Worm (Caenorhabditis elegans): ENCODE results near the gene C17C3.9.

DNA sequence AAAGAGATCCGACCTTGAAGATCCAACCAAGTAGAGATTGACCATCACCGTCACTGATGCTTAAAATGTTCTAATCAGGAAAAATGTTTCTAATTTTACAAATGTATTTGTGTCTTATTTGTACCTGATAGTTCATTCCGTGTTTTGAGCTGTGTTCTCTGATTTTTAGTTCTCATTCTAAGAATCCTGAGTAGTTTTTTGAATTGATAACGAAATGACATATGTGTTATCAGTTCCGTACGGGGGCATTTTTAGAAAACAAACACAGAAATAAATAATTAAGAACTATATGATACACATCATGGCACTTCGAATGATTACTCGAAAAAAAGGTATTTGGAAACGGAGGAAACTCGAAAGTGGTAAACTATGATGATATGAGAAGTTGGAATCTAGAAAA, 23.4 kb upstream of the C17C3.9 start:
- TF ChIP-seq mab-5 (tag; optimal IDR thresholded peaks at IDR 0.05), result no peak
- no peak for TF ChIP-seq elt-3 (tag; optimal IDR thresholded peaks at IDR 0.05)
- TF ChIP-seq blmp-1 (tag; optimal IDR thresholded peaks at IDR 0.05), result no peak
- no peak for TF ChIP-seq pha-4 (tag; optimal IDR thresholded peaks at IDR 0.05)
- TF ChIP-seq nhr-12 (tag; optimal IDR thresholded peaks at IDR 0.05), result no peak
- TF ChIP-seq unc-39 (tag; optimal IDR thresholded peaks at IDR 0.05), result no peak
- no peak for TF ChIP-seq ztf-11 (tag; optimal IDR thresholded peaks at IDR 0.05)
- no peak for TF ChIP-seq nhr-28 (tag; optimal IDR thresholded peaks at IDR 0.05)
- TF ChIP-seq lsy-2 (tag; optimal IDR thresholded peaks at IDR 0.05), result no peak
- no peak for TF ChIP-seq lin-13 (tag; optimal IDR thresholded peaks at IDR 0.05)
- no peak for TF ChIP-seq cnd-1 (tag; optimal IDR thresholded peaks at IDR 0.05)
- no peak for TF ChIP-seq unc-62 (GFP tag; optimal IDR thresholded peaks at IDR 0.05)
